Fruit fly (Drosophila melanogaster): Measurements from ENCODE around the gene CG5921.

dm6 chrX:6039431-6040016 is 11.1 kb upstream of the CG5921 start, which contains the start of gene CG5937:
- TF ChIP-seq psq (optimal IDR thresholded peaks at IDR 0.05) = no peak
- TF ChIP-seq pan (optimal IDR thresholded peaks at IDR 0.05) = no peak
- TF ChIP-seq Dll (optimal IDR thresholded peaks at IDR 0.05) = no peak
- no peak for TF ChIP-seq EcR (GFP tag; optimal IDR thresholded peaks at IDR 0.05)
- TF ChIP-seq CG8478 (optimal IDR thresholded peaks at IDR 0.05) = no peak

All from whole organism.